Worm (Caenorhabditis elegans) whole organism, L4/young adult: ENCODE results near the gene ZK1248.17.
"Not testable (repeated sequence)": the region's sequence is repeated elsewhere in the genome, so short reads cannot be mapped to it uniquely, and the experiment has no call there.

ENCODE experiments used
- W03F9.2 ChIP-seq: fragments of 150-350 bp; optimal IDR thresholded peaks from 2 replicates; lab custom pipeline; 2014; ENCODE audit warnings: missing biosample characterization, missing genetic modification characterization
- dao-5 ChIP-seq: sonication (generic microtip); optimal IDR thresholded peaks from 2 replicates; lab custom pipeline; 2016; ENCODE audit warnings: missing genotype, missing genetic modification characterization, moderate library complexity, missing compliant biosample characterization
- him-1 ChIP-seq: sonication (generic microtip); optimal IDR thresholded peaks from 2 replicates; lab custom pipeline; 2016; ENCODE audit warnings: missing genotype, missing genetic modification reagents, missing genetic modification characterization, missing compliant biosample characterization

The ZK1248.17 gene

DNA sequence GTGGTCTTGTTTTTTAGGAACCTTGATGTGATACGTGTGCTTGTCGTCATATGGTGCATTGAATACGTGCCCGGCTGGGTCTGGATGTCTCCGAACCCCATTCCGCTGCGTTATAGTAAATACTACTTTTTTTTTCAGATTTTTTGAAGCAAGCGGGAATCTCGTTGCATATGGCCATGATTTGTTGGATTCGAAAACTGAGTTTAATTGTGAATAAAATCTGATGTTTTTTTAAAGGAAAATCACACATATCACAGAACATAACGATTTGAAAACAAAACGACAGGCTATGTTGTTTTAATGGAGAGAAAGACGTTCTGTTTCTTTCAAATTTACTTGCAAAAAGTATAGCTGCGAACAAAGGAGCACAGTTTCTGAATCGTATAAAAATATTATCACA, at the start of gene ZK1248.17, which contains the start of gene H41C03.3:
Gene ZK1248.17, minus strand, starts transcription at position 101 of the 400 bp plus-strand sequence.
Gene H41C03.3, plus strand, starts transcription at position 337 of the 400 bp plus-strand sequence.
- TF ChIP-seq W03F9.2 (tag; lab: Kevin White, UChicago) (no peak), him-1 (tag; lab: Kevin White, UChicago) (no peak), dao-5 (tag; lab: Kevin White, UChicago) (no peak)

DNA sequence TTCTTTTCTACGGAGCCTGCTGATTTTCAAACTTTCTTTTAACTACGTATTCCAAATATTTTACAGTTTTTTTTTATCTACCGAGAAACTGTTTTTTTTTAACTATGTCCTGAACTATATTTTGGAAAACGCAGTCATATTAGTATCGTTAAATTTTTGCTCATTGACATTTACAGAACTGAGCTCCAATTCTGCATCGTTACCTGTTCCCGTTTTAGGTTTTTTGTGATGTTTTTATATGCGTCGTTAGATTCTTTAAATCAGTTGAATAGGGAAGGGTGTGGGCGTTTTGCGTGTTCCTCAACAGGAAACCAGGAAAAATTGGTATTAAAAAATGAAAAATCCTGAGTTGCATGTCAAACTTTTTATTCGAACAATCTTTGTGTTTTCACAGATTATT, 47.5 kb upstream of the ZK1248.17 start:
- TF ChIP-seq him-1 (tag; lab: Kevin White, UChicago) (no peak), dao-5 (tag; lab: Kevin White, UChicago) (no peak), W03F9.2 (tag; lab: Kevin White, UChicago) (no peak)

DNA sequence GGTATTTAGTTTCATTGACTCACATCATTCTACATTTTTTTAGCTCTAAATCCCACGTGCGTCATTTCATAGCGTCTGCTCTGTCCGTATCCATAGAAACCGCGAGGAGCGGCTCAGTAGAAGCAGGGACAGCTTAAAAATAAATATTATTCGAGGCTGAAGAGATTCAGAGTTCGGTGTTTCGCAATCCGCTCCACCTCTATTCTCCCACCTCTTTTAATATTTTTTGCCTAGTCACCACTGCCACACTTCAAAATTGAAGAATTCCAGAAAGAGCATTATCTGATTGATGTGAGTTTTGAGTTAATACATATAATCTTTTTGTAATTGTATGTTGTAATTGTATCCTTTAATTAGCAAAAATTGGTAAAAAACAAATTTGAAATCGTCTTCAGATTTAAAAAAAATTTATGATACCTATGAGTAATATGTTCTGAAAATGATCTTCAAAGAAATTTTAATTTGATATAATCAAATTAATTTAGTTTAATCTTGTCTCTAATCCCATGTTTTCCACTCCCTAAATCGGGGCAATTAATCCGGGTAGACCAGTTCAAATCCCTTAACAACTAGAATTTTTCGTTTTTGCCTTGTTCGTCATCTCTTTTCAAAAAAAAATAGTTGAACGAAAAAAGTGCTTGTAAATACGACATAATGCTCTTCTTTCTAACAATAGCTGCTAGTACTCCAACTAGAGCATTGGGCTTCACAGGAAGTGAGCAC, 44.2 kb upstream of the ZK1248.17 start:
- TF ChIP-seq him-1 (tag; lab: Kevin White, UChicago), result no peak
- no peak for TF ChIP-seq W03F9.2 (tag; lab: Kevin White, UChicago)
- TF ChIP-seq dao-5 (tag; lab: Kevin White, UChicago), result no peak

DNA sequence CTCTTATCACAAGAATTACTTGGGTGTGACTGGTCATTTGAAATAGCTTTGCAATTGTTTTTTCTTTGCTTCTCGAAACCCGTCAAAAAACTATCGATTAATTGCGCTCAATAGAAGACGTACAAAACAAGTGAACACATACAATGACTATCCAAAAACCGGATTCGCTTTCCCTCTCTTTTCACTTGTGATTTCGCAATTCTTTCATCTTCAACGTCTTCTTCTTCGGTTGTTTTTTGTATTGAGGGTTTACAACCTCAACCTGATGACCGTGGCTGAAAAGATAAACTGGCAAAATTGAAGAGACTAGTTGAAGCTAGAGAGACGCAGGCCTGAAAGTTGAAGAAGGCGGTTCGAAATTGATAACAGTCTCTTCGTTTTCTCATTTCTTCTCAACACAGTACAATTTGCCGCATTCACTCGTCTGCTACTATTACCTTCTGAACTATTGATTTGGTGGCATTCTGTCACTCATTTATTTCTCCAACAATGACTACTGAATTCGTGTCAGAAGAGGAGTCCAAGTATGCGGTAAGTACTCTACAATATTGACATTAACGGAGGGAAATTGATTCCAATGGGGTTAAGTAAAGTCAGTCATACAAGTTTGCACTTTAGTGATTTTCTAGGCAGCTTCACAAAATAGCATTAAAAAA, 40.8 kb upstream of the ZK1248.17 start:
- no peak for TF ChIP-seq him-1 (tag; lab: Kevin White, UChicago)
- no peak for TF ChIP-seq dao-5 (tag; lab: Kevin White, UChicago)
- TF ChIP-seq W03F9.2 (tag; lab: Kevin White, UChicago), result no peak

DNA sequence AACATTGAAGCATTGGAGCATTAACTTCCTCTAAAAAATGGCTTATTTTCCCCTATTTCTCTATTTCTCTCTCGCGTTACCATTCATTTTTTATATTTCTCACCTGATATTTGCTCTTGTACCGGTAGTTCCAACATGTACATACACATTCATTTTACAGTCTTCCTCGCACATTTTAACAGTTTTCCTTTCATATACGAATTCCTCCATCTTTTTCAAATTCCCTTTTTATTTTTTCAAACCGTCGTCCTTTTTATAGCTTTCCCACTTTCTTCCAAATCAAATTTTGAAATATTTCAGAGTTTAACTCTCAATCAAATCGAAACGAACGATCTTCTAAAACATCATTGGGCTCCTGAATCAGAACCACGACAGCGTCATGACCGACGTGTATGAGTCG, 38.9 kb upstream of the ZK1248.17 start, which contains the start of gene rfip-1:
Gene rfip-1, plus strand, starts transcription at position 301 of the 400 bp plus-strand sequence.
- TF ChIP-seq W03F9.2 (tag; lab: Kevin White, UChicago) (no peak), dao-5 (tag; lab: Kevin White, UChicago) (no peak), him-1 (tag; lab: Kevin White, UChicago) (no peak)

DNA sequence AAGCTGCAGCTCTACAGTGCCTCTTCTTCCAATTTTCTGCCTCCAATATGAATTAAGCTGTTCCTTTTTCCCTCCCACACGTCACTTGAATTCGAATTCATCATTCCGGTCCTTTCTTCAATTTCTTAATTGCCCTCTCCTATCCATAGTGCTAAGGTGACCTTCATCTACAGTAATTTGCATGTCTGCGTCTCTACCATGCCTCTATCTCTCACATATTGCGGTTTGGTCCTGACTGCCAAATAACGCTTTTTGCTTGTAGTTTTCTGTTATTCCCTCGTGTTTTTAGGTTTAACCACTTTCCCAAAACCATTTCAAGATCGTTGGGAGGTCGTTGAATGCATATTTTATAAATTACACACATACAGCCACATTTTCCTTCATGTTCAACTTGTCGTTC, 35.3 kb upstream of the ZK1248.17 start:
- TF ChIP-seq him-1 (tag; lab: Kevin White, UChicago) (no peak), dao-5 (tag; lab: Kevin White, UChicago) (no peak), W03F9.2 (tag; lab: Kevin White, UChicago) (no peak)

DNA sequence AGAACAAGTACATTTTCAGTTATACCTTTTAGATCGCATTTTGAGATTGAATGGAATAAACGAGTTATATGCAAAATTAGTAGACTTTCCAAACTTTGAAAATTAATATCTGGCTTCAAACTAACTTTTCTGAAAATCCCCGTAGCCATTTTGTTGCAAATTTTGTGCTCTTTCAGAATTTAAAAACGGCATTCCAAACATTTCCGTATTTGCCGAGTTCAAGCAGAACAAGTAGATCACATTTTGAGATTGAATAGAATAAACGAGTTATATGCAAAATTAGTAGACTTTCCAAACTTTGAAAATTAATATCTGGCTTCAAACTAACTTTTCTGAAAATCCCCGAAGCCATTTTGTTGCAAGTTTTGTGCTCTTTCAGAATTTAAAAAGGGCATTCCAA, 31.2 kb upstream of the ZK1248.17 start, which contains the start of gene F55C12.2:
Gene F55C12.2, plus strand, starts transcription at position 301 of the 400 bp plus-strand sequence.
- not testable (repeated sequence) for TF ChIP-seq dao-5, W03F9.2, him-1 (tag; lab: Kevin White, UChicago)

DNA sequence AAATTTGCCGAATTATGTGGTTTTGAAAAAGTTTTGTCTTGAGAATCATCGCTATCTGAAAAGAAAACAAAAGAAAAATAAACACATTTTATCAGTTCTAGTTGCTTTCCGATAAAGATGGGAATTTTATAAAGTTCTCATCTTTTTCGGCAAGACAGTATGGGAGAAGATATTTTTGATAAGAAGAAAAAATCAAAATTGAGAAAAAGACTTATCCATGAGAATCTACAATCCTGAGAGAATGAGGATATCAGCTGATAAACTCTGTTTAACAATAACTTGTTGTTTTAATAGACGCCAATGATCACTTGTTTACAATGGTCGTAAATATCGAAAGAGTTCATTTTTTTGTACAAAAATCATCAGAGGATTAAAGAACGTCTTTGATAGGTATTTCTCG, 30.7 kb upstream of the ZK1248.17 start, which contains the start of gene F55C12.6:
Gene F55C12.6, minus strand, starts transcription at position 101 of the 400 bp plus-strand sequence.
- no peak for TF ChIP-seq him-1 (tag; lab: Kevin White, UChicago)
- no peak for TF ChIP-seq dao-5 (tag; lab: Kevin White, UChicago)
- no peak for TF ChIP-seq W03F9.2 (tag; lab: Kevin White, UChicago)

DNA sequence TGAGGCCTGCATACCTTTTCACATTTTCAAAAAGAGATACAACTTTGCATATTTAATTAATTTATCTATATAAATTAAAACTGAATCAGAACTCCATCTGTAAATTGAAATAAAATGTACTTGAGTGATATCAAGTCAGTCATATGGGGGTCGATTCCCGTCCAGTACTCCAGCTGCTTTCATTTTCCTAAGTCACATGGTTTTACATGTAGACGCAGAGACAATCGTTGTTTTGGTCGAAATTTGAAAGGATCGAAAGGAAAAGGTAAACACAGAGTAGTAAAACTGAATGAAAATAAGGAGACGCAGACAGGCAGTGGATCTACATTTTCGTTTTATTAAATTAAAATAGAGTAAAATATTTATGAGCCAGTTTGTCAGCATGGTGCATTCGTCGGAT, 28.8 kb upstream of the ZK1248.17 start:
- TF ChIP-seq dao-5 (tag; lab: Kevin White, UChicago) (no peak), W03F9.2 (tag; lab: Kevin White, UChicago) (no peak), him-1 (tag; lab: Kevin White, UChicago) (no peak)

DNA sequence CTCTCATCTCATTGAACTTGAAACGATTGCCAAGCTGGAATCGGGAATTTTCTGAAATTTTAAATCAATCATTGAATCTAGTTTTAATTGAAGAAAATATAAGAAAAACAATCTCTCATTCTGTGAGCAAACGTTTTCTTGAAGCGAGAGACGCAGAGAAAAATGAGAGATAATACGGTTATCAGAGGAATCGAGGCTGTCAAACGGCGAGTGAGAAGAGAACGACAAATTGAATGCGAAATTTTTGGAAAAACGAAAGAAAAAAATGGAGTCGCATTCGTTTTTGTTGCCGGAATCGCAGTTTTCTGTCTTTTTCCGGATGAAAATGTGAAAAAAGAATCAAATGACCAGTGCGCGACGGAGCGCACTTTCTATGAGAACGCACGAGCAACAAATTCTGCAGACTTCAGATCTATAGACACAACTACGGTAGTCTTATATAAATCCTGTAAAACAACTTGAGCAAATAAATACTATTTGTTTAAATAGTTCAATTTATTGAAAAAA, 28.3 kb upstream of the ZK1248.17 start, which contains the start of gene tex-2:
Gene tex-2, minus strand, starts transcription at position 51 of the 507 bp plus-strand sequence.
- TF ChIP-seq W03F9.2 (tag; lab: Kevin White, UChicago), result peak; percentile 23
- TF ChIP-seq dao-5 (tag; lab: Kevin White, UChicago), result no peak

DNA sequence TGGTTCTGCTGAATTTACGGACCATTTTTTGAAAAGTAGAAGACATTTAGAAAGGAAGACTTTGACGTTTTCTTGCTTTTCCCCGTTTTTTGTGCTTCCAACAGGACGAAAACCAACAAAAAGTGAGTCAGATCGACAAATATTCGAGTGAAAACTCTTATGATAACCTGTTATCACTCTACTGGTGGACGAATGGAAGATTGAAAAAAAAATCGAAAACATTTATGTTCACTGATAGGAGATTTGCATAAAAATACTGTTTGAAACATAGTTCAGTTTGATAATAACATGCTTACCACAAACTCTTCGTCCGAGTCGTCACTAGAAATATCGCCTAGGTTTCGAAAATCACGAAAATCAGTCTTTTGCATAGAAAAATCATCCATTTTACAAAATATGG, 27.1 kb upstream of the ZK1248.17 start:
- TF ChIP-seq him-1 (tag; lab: Kevin White, UChicago), result no peak
- TF ChIP-seq W03F9.2 (tag; lab: Kevin White, UChicago), result no peak
- TF ChIP-seq dao-5 (tag; lab: Kevin White, UChicago), result no peak

DNA sequence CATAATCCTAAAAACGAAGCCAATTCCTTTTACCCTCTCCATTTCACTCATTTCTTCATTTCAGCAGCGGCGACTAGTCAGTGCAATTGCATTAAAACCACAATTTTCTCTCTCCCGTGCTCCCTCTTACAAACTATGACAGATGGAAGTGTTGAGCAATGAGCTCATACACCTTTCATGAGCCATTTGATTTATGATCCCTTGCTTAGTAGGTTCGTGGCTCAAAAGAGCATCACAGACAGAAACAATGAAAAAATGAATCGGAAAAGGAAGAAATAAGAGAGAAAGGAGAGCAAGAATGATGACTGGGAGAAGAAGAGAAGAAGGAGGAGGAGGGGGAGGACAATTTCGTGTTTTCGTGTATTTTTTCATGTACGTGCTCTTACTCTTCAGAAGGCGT, 26.2 kb upstream of the ZK1248.17 start:
- no peak for TF ChIP-seq him-1 (tag; lab: Kevin White, UChicago)
- TF ChIP-seq dao-5 (tag; lab: Kevin White, UChicago), result no peak
- no peak for TF ChIP-seq W03F9.2 (tag; lab: Kevin White, UChicago)

DNA sequence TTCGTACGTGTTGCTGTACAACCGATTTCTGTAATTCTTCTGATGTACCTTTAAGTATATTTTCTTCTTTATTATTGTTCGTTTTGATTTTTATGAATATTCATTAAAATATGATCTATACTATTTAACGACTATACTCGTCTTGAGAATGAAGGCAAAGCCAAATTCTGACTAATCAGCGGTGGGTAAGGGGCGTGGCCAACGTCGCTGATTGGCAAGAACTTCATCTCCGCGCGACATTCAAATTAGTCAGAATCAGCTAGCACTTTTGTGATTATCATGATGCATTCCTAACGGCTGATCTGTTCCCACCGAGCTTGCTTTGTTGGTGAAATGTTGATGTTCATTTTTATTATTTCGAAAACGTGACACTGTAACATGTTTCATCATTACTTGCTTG, 21.6 kb upstream of the ZK1248.17 start:
- TF ChIP-seq him-1 (tag; lab: Kevin White, UChicago) (no peak), W03F9.2 (tag; lab: Kevin White, UChicago) (no peak), dao-5 (tag; lab: Kevin White, UChicago) (no peak)
